Fruit fly (Drosophila melanogaster) whole organism, wandering third instar larva: Measurements from ENCODE around the gene Cpsf5.

ENCODE experiments used
- Abd-B ChIP-seq: fragments of >200 bp; optimal IDR thresholded peaks from 2 replicates; lab custom pipeline; 2017; ENCODE audit warnings: missing biosample characterization, missing genetic modification characterization
- CG32264 ChIP-seq: fragments of 200-800 bp; sonication (Bioruptor generic); optimal IDR thresholded peaks from 2 replicates; lab custom pipeline; 2016; ENCODE audit warnings: missing biosample characterization, missing genetic modification characterization
- CG9705 ChIP-seq: fragments of 200-800 bp; sonication (Bioruptor generic); optimal IDR thresholded peaks from 2 replicates; lab custom pipeline; 2018; ENCODE audit warnings: missing biosample characterization, mild to moderate bottlenecking, missing genetic modification characterization
- CrebA ChIP-seq: fragments of 200-800 bp; sonication (Bioruptor generic); optimal IDR thresholded peaks from 2 replicates; lab custom pipeline; 2016; ENCODE audit warnings: missing biosample characterization, mild to moderate bottlenecking, missing genetic modification characterization, borderline replicate concordance
- Dfd ChIP-seq: fragments of >200 bp; optimal IDR thresholded peaks from 2 replicates; lab custom pipeline; 2017; ENCODE audit warnings: missing biosample characterization, missing genetic modification characterization
- Dif ChIP-seq: fragments of 200-275, 200-300 bp; sonication (Bioruptor generic); optimal IDR thresholded peaks from 2 replicates; lab custom pipeline; 2018; ENCODE audit warnings: missing biosample characterization, missing genetic modification characterization; ENCODE audit not compliant: partially characterized antibody
- GATAd ChIP-seq: sonication (Bioruptor generic); optimal IDR thresholded peaks from 2 replicates; lab custom pipeline; 2016; ENCODE audit warnings: missing biosample characterization, missing genetic modification characterization
- HLH106 ChIP-seq: fragments of 200-800 bp; optimal IDR thresholded peaks from 3 replicates; lab custom pipeline; 2019; ENCODE audit warnings: missing biosample characterization, mild to moderate bottlenecking, missing genetic modification characterization, moderate library complexity
- Hnf4 ChIP-seq: fragments of 200-800 bp; sonication (Bioruptor generic); optimal IDR thresholded peaks from 2 replicates; lab custom pipeline; 2016; ENCODE audit warnings: missing biosample characterization, mild to moderate bottlenecking, missing genetic modification characterization
- Hr78 ChIP-seq: fragments of >200 bp; optimal IDR thresholded peaks from 2 replicates; lab custom pipeline; 2017; ENCODE audit warnings: missing biosample characterization, missing genetic modification characterization
- Hr83 ChIP-seq: fragments of 200-300 bp; sonication (Bioruptor generic); optimal IDR thresholded peaks from 2 replicates; lab custom pipeline; 2016; ENCODE audit warnings: missing biosample characterization, mild to moderate bottlenecking, missing genetic modification characterization, moderate library complexity; ENCODE audit not compliant: poor library complexity, severe bottlenecking
- Jra ChIP-seq: sonication (Bioruptor generic); optimal IDR thresholded peaks from 2 replicates; lab custom pipeline; 2016; ENCODE audit warnings: missing biosample characterization, missing genetic modification characterization
- Mio ChIP-seq: sonication (Bioruptor generic); optimal IDR thresholded peaks from 2 replicates; lab custom pipeline; 2016; ENCODE audit warnings: missing biosample characterization, missing genetic modification characterization
- Myc ChIP-seq: fragments of >200 bp; optimal IDR thresholded peaks from 2 replicates; lab custom pipeline; 2017
- N ChIP-seq: fragments of >200 bp; optimal IDR thresholded peaks from 2 replicates; lab custom pipeline; 2018; ENCODE audit warnings: missing biosample characterization, missing external identifiers, missing genetic modification characterization
- OdsH ChIP-seq: fragments of 200-800 bp; sonication (Bioruptor generic); optimal IDR thresholded peaks from 2 replicates; lab custom pipeline; 2016; ENCODE audit warnings: missing biosample characterization, mild to moderate bottlenecking, missing genetic modification characterization
- Rel ChIP-seq, 2 experiments: fragments of 200-800 bp; sonication (Bioruptor generic) in 1 of 2; optimal IDR thresholded peaks; 2 replicates in 1 of 2; 3 replicates in 1 of 2; lab custom pipeline; 2016 to 2019; ENCODE audit warnings: mild to moderate bottlenecking in 2 of 2, missing biosample characterization in 2 of 2, missing genetic modification characterization in 2 of 2, moderate library complexity in 1 of 2
- Sp1 ChIP-seq: fragments of 200-800 bp; sonication (Bioruptor generic); optimal IDR thresholded peaks from 3 replicates; lab custom pipeline; 2019; ENCODE audit warnings: missing biosample characterization, mild to moderate bottlenecking, missing genetic modification characterization, moderate library complexity
- Vsx2 ChIP-seq: fragments of 200-300, 225-300 bp; sonication (Bioruptor generic); optimal IDR thresholded peaks from 2 replicates; lab custom pipeline; 2018; ENCODE audit warnings: missing biosample characterization, missing genetic modification characterization; ENCODE audit not compliant: partially characterized antibody
- br ChIP-seq: fragments of 200-800 bp; sonication (Bioruptor generic); optimal IDR thresholded peaks from 2 replicates; lab custom pipeline; 2016; ENCODE audit warnings: missing biosample characterization, missing genetic modification characterization
- brk ChIP-seq: fragments of 200-800 bp; sonication (Bioruptor generic); optimal IDR thresholded peaks from 2 replicates; lab custom pipeline; 2016; ENCODE audit warnings: missing biosample characterization, mild to moderate bottlenecking, missing genetic modification characterization
- dl ChIP-seq, 2 experiments: fragments of 175-275, 200-275 bp in 1 of 2; fragments of 200-275 bp in 1 of 2; sonication (Bioruptor generic); optimal IDR thresholded peaks; lab custom pipeline; 2018; ENCODE audit warnings: mild to moderate bottlenecking in 2 of 2, missing biosample characterization in 2 of 2, missing genetic modification characterization in 2 of 2, moderate library complexity in 2 of 2; ENCODE audit not compliant: partially characterized antibody in 2 of 2, insufficient read depth in 1 of 2
- dmrt93B ChIP-seq: fragments of 200-800 bp; sonication (Bioruptor generic); optimal IDR thresholded peaks from 2 replicates; lab custom pipeline; 2018; ENCODE audit warnings: missing biosample characterization, mild to moderate bottlenecking, missing genetic modification characterization
- dsf ChIP-seq: sonication (Bioruptor generic); optimal IDR thresholded peaks from 2 replicates; lab custom pipeline; 2016; ENCODE audit warnings: missing biosample characterization, missing genetic modification characterization, borderline replicate concordance
- ey ChIP-seq: fragments of 200-800 bp; sonication (Bioruptor generic); optimal IDR thresholded peaks from 2 replicates; lab custom pipeline; 2016; ENCODE audit warnings: missing biosample characterization, missing genetic modification characterization
- foxo ChIP-seq, 2 experiments: fragments of 200-800 bp; sonication (Bioruptor generic); optimal IDR thresholded peaks; 2 replicates in 1 of 2; 3 replicates in 1 of 2; lab custom pipeline; 2016 to 2017; ENCODE audit warnings: missing biosample characterization in 2 of 2, missing genetic modification characterization in 2 of 2
- fru ChIP-seq: fragments of 200-800 bp; sonication (Bioruptor generic); optimal IDR thresholded peaks from 3 replicates; lab custom pipeline; 2016; ENCODE audit warnings: missing biosample characterization, mild to moderate bottlenecking, missing genetic modification characterization
- h ChIP-seq: fragments of 200-800 bp; sonication (Bioruptor generic); optimal IDR thresholded peaks from 3 replicates; lab custom pipeline; 2016; ENCODE audit warnings: missing biosample characterization, mild to moderate bottlenecking, missing genetic modification characterization
- jim ChIP-seq: fragments of 175-275, 200-325 bp; sonication (Bioruptor generic); optimal IDR thresholded peaks from 2 replicates; lab custom pipeline; 2016; ENCODE audit warnings: missing biosample characterization, mild to moderate bottlenecking, missing genetic modification characterization
- lola ChIP-seq: fragments of >200 bp; optimal IDR thresholded peaks from 2 replicates; lab custom pipeline; 2017; ENCODE audit warnings: missing biosample characterization, missing genetic modification characterization
- pan ChIP-seq: fragments of >200 bp; optimal IDR thresholded peaks from 2 replicates; lab custom pipeline; 2017
- psq ChIP-seq: fragments of 200-800 bp; sonication (Bioruptor generic); optimal IDR thresholded peaks from 3 replicates; lab custom pipeline; 2017; ENCODE audit warnings: missing biosample characterization, mild to moderate bottlenecking, missing genetic modification characterization, moderate library complexity
- rgr ChIP-seq: fragments of 200-800 bp; sonication (Bioruptor generic); optimal IDR thresholded peaks from 3 replicates; lab custom pipeline; 2016; ENCODE audit warnings: missing biosample characterization, mild to moderate bottlenecking, missing genetic modification characterization
- sage ChIP-seq: fragments of 200-800 bp; sonication (Bioruptor generic); optimal IDR thresholded peaks from 2 replicates; lab custom pipeline; 2016; ENCODE audit warnings: missing biosample characterization, mild to moderate bottlenecking, missing genetic modification characterization
- sv ChIP-seq: fragments of 200-800 bp; sonication (Bioruptor generic); optimal IDR thresholded peaks from 3 replicates; lab custom pipeline; 2016; ENCODE audit warnings: missing biosample characterization, missing genetic modification characterization
- tai ChIP-seq: sonication (Bioruptor generic); optimal IDR thresholded peaks from 2 replicates; lab custom pipeline; 2016; ENCODE audit warnings: missing biosample characterization, missing genetic modification characterization
- usp ChIP-seq: fragments of >200 bp; optimal IDR thresholded peaks from 2 replicates; lab custom pipeline; 2017; ENCODE audit warnings: missing biosample characterization, missing genetic modification characterization
- woc ChIP-seq: sonication (Bioruptor generic); optimal IDR thresholded peaks from 2 replicates; lab custom pipeline; 2016; ENCODE audit warnings: missing biosample characterization, mild to moderate bottlenecking, missing genetic modification characterization

The Cpsf5 gene

dm6 chr3L:9426656-9427294, 15.9 kb downstream of the Cpsf5 start, which contains the start of the genes Atat and Shc (continued):
- TF ChIP-seq HLH106: peak; percentile 99
- TF ChIP-seq jim (GFP tag; lab: Kevin White, UChicago): peak; percentile 94
- peak; percentile 99 for TF ChIP-seq OdsH (GFP tag; lab: Kevin White, UChicago)
- TF ChIP-seq psq: peak; percentile 97
- TF ChIP-seq N (GFP tag; lab: Kevin White, UChicago): no peak
- peak; percentile 100 for TF ChIP-seq dmrt93B (GFP tag; lab: Kevin White, UChicago)
- TF ChIP-seq CG9705 (GFP tag; lab: Kevin White, UChicago): peak; percentile 99
- TF ChIP-seq Sp1 (GFP tag; lab: Kevin White, UChicago): peak; percentile 98
- peak; percentile 99 for TF ChIP-seq br (GFP tag; lab: Kevin White, UChicago)
- TF ChIP-seq dl (GFP tag; optimal IDR thresholded peaks at IDR 0.05; lab: Kevin White, UChicago; ENCODE audit: insufficient read depth in 1 of 2, partially characterized antibody in 2 of 2): no peak
- peak; percentile 94 for TF ChIP-seq Mio (GFP tag; lab: Kevin White, UChicago)

dm6 chr3L:9429665-9430607, 19.1 kb downstream of the Cpsf5 start, which contains the start of the genes RpS17 and MTF-1:
TSS of gene RpS17 (minus strand) at chr3L:9429821.
TSS of gene MTF-1 (plus strand) at chr3L:9430312.
- TF ChIP-seq Hr83 (GFP tag; lab: Kevin White, UChicago): peak; percentile 82
- peak; percentile 44 for TF ChIP-seq sv (GFP tag; lab: Kevin White, UChicago)
- no peak for TF ChIP-seq usp
- no peak for TF ChIP-seq Dfd (GFP tag; lab: Kevin White, UChicago)
- TF ChIP-seq CG9705 (GFP tag; lab: Kevin White, UChicago): peak; percentile 27
- peak; percentile 31 for TF ChIP-seq h
- peak; percentile 21 for TF ChIP-seq Mio (GFP tag; lab: Kevin White, UChicago)
- TF ChIP-seq woc (GFP tag; lab: Kevin White, UChicago): no peak
- peak; percentile 28 for TF ChIP-seq dmrt93B (GFP tag; lab: Kevin White, UChicago)
- no peak for TF ChIP-seq tai (GFP tag; lab: Kevin White, UChicago)
- no peak for TF ChIP-seq jim (GFP tag; lab: Kevin White, UChicago)
- TF ChIP-seq Rel (GFP tag; optimal IDR thresholded peaks at IDR 0.05; lab: Kevin White, UChicago): no peak
- peak; percentile 86 for TF ChIP-seq Rel (tag; optimal IDR thresholded peaks at IDR 0.05; lab: Kevin White, UChicago)
- peak; percentile 93 for TF ChIP-seq Myc (lab: Kevin White, UChicago)
- TF ChIP-seq lola (GFP tag; lab: Kevin White, UChicago): no peak
- TF ChIP-seq HLH106: peak; percentile 44
- peak; percentile 9 for TF ChIP-seq dsf (GFP tag; lab: Kevin White, UChicago)
- TF ChIP-seq br (GFP tag; lab: Kevin White, UChicago): no peak
- no peak for TF ChIP-seq Hr78 (GFP tag; lab: Kevin White, UChicago)
- TF ChIP-seq sage: peak; percentile 20
- no peak for TF ChIP-seq Jra
- no peak for TF ChIP-seq CG32264
- no peak for TF ChIP-seq Dif (GFP tag; lab: Kevin White, UChicago)
- peak; percentile 22 for TF ChIP-seq fru (GFP tag; lab: Kevin White, UChicago)
- peak; percentile 38 for TF ChIP-seq Hnf4 (GFP tag; lab: Kevin White, UChicago)
- peak; percentile 76 for TF ChIP-seq rgr (GFP tag; lab: Kevin White, UChicago)
- peak in 1 of 2 experiments; percentile 41 for TF ChIP-seq foxo (GFP tag; optimal IDR thresholded peaks at IDR 0.05; lab: Kevin White, UChicago)
- no peak for TF ChIP-seq N (GFP tag; lab: Kevin White, UChicago)
- no peak for TF ChIP-seq dl (GFP tag; optimal IDR thresholded peaks at IDR 0.05; lab: Kevin White, UChicago; ENCODE audit: insufficient read depth in 1 of 2, partially characterized antibody in 2 of 2)
- TF ChIP-seq psq: peak; percentile 9
- no peak for TF ChIP-seq Vsx2 (GFP tag; lab: Kevin White, UChicago)
- peak; percentile 36 for TF ChIP-seq brk (GFP tag; lab: Kevin White, UChicago)
- peak; percentile 76 for TF ChIP-seq Sp1 (GFP tag; lab: Kevin White, UChicago)
- no peak for TF ChIP-seq Abd-B (GFP tag; lab: Kevin White, UChicago)
- TF ChIP-seq GATAd (GFP tag; lab: Kevin White, UChicago): peak; percentile 44
- TF ChIP-seq ey (GFP tag; lab: Kevin White, UChicago): no peak
- TF ChIP-seq CrebA: no peak
- TF ChIP-seq pan (lab: Kevin White, UChicago): no peak
- TF ChIP-seq OdsH (GFP tag; lab: Kevin White, UChicago): peak; percentile 30
